Fruit fly (Drosophila melanogaster) whole organism, embryonic: ENCODE results near the gene CG2157.

Experiments used
- B-H1 ChIP-seq: fragments of 200-800 bp; sonication (Bioruptor generic); IDR thresholded peaks from 3 replicates; pipeline ENCODE4 v1.3.6; 2022; ENCODE audit warnings: missing biosample characterization, missing genetic modification characterization
- B-H2 ChIP-seq: fragments of 200-800 bp; sonication (Bioruptor generic); optimal IDR thresholded peaks from 2 replicates; lab custom pipeline; 2018; ENCODE audit warnings: missing biosample characterization, mild to moderate bottlenecking, missing genetic modification characterization
- CG10979 ChIP-seq: fragments of 200-800 bp; sonication (Bioruptor generic); optimal IDR thresholded peaks from 2 replicates; lab custom pipeline; 2018; ENCODE audit warnings: missing biosample characterization, mild to moderate bottlenecking, missing genetic modification characterization, moderate library complexity
- CG11085 ChIP-seq: fragments of 200-800 bp; sonication (Bioruptor generic); IDR thresholded peaks from 2 replicates; pipeline ENCODE4 v1.3.6; 2022; ENCODE audit warnings: missing biosample characterization, missing genetic modification characterization
- CG12236 ChIP-seq: fragments of 200-800 bp; sonication (Bioruptor generic); optimal IDR thresholded peaks from 2 replicates; lab custom pipeline; 2016; ENCODE audit warnings: missing biosample characterization, missing genetic modification characterization
- CG12659 ChIP-seq: fragments of 200-800 bp; sonication (Bioruptor generic); optimal IDR thresholded peaks from 3 replicates; lab custom pipeline; 2017; ENCODE audit warnings: mild to moderate bottlenecking, missing biosample characterization, missing genetic modification reagents, missing genetic modification characterization
- CG14050 ChIP-seq: fragments of 200-800 bp; sonication (Bioruptor generic); IDR thresholded peaks from 3 replicates; pipeline ENCODE4 v1.3.6; 2022; ENCODE audit warnings: missing biosample characterization, missing genetic modification characterization
- CG14710 ChIP-seq: fragments of 200-800 bp; sonication (Bioruptor generic); optimal IDR thresholded peaks from 3 replicates; lab custom pipeline; 2019; ENCODE audit warnings: missing biosample characterization, mild to moderate bottlenecking, missing genetic modification characterization, moderate library complexity
- CG15479 ChIP-seq: fragments of 200-800 bp; sonication (Bioruptor generic); optimal IDR thresholded peaks from 3 replicates; lab custom pipeline; 2019; ENCODE audit warnings: missing biosample characterization, mild to moderate bottlenecking, missing genetic modification characterization, moderate library complexity
- CG16863 ChIP-seq: fragments of 200-800 bp; sonication (Bioruptor generic); optimal IDR thresholded peaks from 3 replicates; lab custom pipeline; 2016; ENCODE audit warnings: missing biosample characterization, missing genetic modification characterization
- CG17186 ChIP-seq: fragments of 200-800 bp; sonication (Bioruptor generic); optimal IDR thresholded peaks from 3 replicates; lab custom pipeline; 2017; ENCODE audit warnings: missing biosample characterization, missing genetic modification reagents, missing genetic modification characterization
- CG17385 ChIP-seq: fragments of 200-800 bp; sonication (Bioruptor generic); optimal IDR thresholded peaks from 3 replicates; lab custom pipeline; 2018; ENCODE audit warnings: missing biosample characterization, mild to moderate bottlenecking, missing genetic modification characterization
- CG17829 ChIP-seq: fragments of 200-800 bp; optimal IDR thresholded peaks from 2 replicates; lab custom pipeline; 2019; ENCODE audit warnings: missing biosample characterization, mild to moderate bottlenecking, missing genetic modification characterization, moderate library complexity
- CG32772 ChIP-seq: fragments of 200-800 bp; sonication (Bioruptor generic); IDR thresholded peaks from 2 replicates; pipeline ENCODE4 v1.3.6; 2022; ENCODE audit warnings: missing biosample characterization, missing genetic modification characterization
- CG34376 ChIP-seq: fragments of 200-800 bp; sonication (Bioruptor generic); optimal IDR thresholded peaks from 2 replicates; lab custom pipeline; 2018; ENCODE audit warnings: missing biosample characterization, mild to moderate bottlenecking, missing genetic modification characterization
- CG3995 ChIP-seq: fragments of 200-800 bp; sonication (Bioruptor generic); optimal IDR thresholded peaks from 3 replicates; lab custom pipeline; 2016; ENCODE audit warnings: missing biosample characterization, missing genetic modification characterization
- CG4360 ChIP-seq: fragments of 200-800 bp; sonication (Bioruptor generic); IDR thresholded peaks from 2 replicates; pipeline ENCODE4 v1.3.6; 2022; ENCODE audit warnings: missing biosample characterization, missing genetic modification characterization
- CG4707 ChIP-seq: fragments of 200-800 bp; sonication (Bioruptor generic); optimal IDR thresholded peaks from 2 replicates; lab custom pipeline; 2018; ENCODE audit warnings: missing biosample characterization, mild to moderate bottlenecking, missing genetic modification characterization, moderate library complexity
- CG7271 ChIP-seq: fragments of 200-800 bp; sonication (Bioruptor generic); optimal IDR thresholded peaks from 2 replicates; lab custom pipeline; 2018; ENCODE audit warnings: missing biosample characterization, mild to moderate bottlenecking, missing genetic modification characterization, moderate library complexity
- CG7786 ChIP-seq: fragments of 200-800 bp; sonication (Bioruptor generic); optimal IDR thresholded peaks from 2 replicates; lab custom pipeline; 2016; ENCODE audit warnings: missing biosample characterization, missing genetic modification characterization
- CG8944 ChIP-seq: fragments of 200-800 bp; sonication (Bioruptor generic); optimal IDR thresholded peaks from 3 replicates; lab custom pipeline; 2016; ENCODE audit warnings: missing biosample characterization, missing genetic modification characterization
- CG9215 ChIP-seq: fragments of 200-800 bp; sonication (Bioruptor generic); IDR thresholded peaks from 2 replicates; pipeline ENCODE4 v1.3.6; 2022; ENCODE audit warnings: missing biosample characterization, missing genetic modification characterization
- D ChIP-seq, 2 experiments: fragments of 200-800 bp in 1 of 2; fragments of >200 bp in 1 of 2; sonication (Bioruptor generic) in 1 of 2; optimal IDR thresholded peaks; 2 replicates in 1 of 2; 3 replicates in 1 of 2; lab custom pipeline; 2017; ENCODE audit warnings: mild to moderate bottlenecking in 1 of 2, missing biosample characterization in 1 of 2, missing genetic modification characterization in 1 of 2, missing genetic modification reagents in 1 of 2
- D19B ChIP-seq: fragments of 200-800 bp; sonication (Bioruptor generic); optimal IDR thresholded peaks from 2 replicates; lab custom pipeline; 2017; ENCODE audit warnings: missing biosample characterization, mild to moderate bottlenecking, missing genetic modification characterization
- ERR ChIP-seq: fragments of 200-800 bp; sonication (Bioruptor generic); optimal IDR thresholded peaks from 2 replicates; lab custom pipeline; 2016; ENCODE audit warnings: missing biosample characterization, missing genetic modification characterization
- Elba2 ChIP-seq: fragments of 200-800 bp; sonication (Bioruptor generic); optimal IDR thresholded peaks from 3 replicates; lab custom pipeline; 2016; ENCODE audit warnings: missing biosample characterization, missing genetic modification characterization
- Gug ChIP-seq: fragments of 200-800 bp; sonication (Bioruptor generic); IDR thresholded peaks from 4 replicates; pipeline ENCODE4 v1.3.6; 2022; ENCODE audit warnings: missing biosample characterization, missing genetic modification characterization
- HLH54F ChIP-seq: fragments of 200-800 bp; sonication (Bioruptor generic); optimal IDR thresholded peaks from 3 replicates; lab custom pipeline; 2016; ENCODE audit warnings: missing biosample characterization, missing genetic modification characterization
- MTF-1 ChIP-seq: fragments of 200-800 bp; sonication (Bioruptor generic); optimal IDR thresholded peaks from 2 replicates; lab custom pipeline; 2018; ENCODE audit warnings: missing biosample characterization, mild to moderate bottlenecking, missing genetic modification characterization, borderline replicate concordance
- Med ChIP-seq: fragments of 200-800 bp; sonication (Bioruptor generic); peaks from one replicate; lab custom pipeline; 2016; ENCODE audit warnings: missing biosample characterization, missing genetic modification characterization, mild to moderate bottlenecking, inconsistent platforms, moderate library complexity
- Mes4 ChIP-seq: fragments of 200-800 bp; sonication (Bioruptor generic); optimal IDR thresholded peaks from 2 replicates; lab custom pipeline; 2016; ENCODE audit warnings: missing biosample characterization, missing genetic modification characterization
- Myb ChIP-seq: fragments of 200-800 bp; sonication (Bioruptor generic); optimal IDR thresholded peaks from 2 replicates; lab custom pipeline; 2016; ENCODE audit warnings: missing biosample characterization, missing genetic modification characterization
- Nf-YC ChIP-seq: fragments of 200-800 bp; optimal IDR thresholded peaks from 3 replicates; lab custom pipeline; 2019; ENCODE audit warnings: missing biosample characterization, mild to moderate bottlenecking, missing genetic modification characterization, moderate library complexity
- Oli ChIP-seq: fragments of 200-800 bp; sonication (Bioruptor generic); optimal IDR thresholded peaks from 2 replicates; lab custom pipeline; 2018; ENCODE audit warnings: missing biosample characterization, mild to moderate bottlenecking, missing genetic modification characterization, moderate library complexity
- Sry-δ ChIP-seq: fragments of 200-800 bp; sonication (Bioruptor generic); optimal IDR thresholded peaks from 2 replicates; lab custom pipeline; 2016; ENCODE audit warnings: missing biosample characterization, missing genetic modification characterization
- Ssrp ChIP-seq: fragments of 200-800 bp; sonication (Bioruptor generic); optimal IDR thresholded peaks from 2 replicates; lab custom pipeline; 2018; ENCODE audit warnings: missing biosample characterization, mild to moderate bottlenecking, missing genetic modification characterization, moderate library complexity
- Taf1 ChIP-seq: fragments of 200-800 bp; sonication (Bioruptor generic); IDR thresholded peaks from 2 replicates; pipeline ENCODE4 v1.3.6; 2022; ENCODE audit warnings: missing biosample characterization, missing genetic modification characterization
- amos ChIP-seq: fragments of 200-800 bp; sonication (Bioruptor generic); IDR thresholded peaks from 2 replicates; pipeline ENCODE4 v1.3.6; 2022; ENCODE audit warnings: missing biosample characterization, missing genetic modification characterization; ENCODE audit not compliant: partially characterized antibody
- az2 ChIP-seq: fragments of 200-800 bp; sonication (Bioruptor generic); optimal IDR thresholded peaks from 3 replicates; lab custom pipeline; 2016; ENCODE audit warnings: missing biosample characterization, missing genetic modification characterization
- chinmo ChIP-seq: fragments of 200-800 bp; sonication (Bioruptor generic); IDR thresholded peaks from 4 replicates; pipeline ENCODE4 v1.3.6; 2022; ENCODE audit warnings: missing biosample characterization, missing genetic modification characterization; ENCODE audit not compliant: partially characterized antibody
- esg ChIP-seq: fragments of 200-800 bp; sonication (Bioruptor generic); conservative IDR thresholded peaks from 2 replicates; pipeline ENCODE4 v1.3.6; 2022; ENCODE audit warnings: missing biosample characterization, missing genetic modification characterization
- gem ChIP-seq: fragments of 200-800 bp; sonication (Bioruptor generic); optimal IDR thresholded peaks from 2 replicates; lab custom pipeline; 2019; ENCODE audit warnings: missing biosample characterization, mild to moderate bottlenecking, missing genetic modification characterization, moderate library complexity
- gt ChIP-seq: fragments of 200-800 bp; sonication (Bioruptor generic); IDR thresholded peaks from 2 replicates; pipeline ENCODE4 v1.3.6; 2022; ENCODE audit warnings: missing biosample characterization, missing genetic modification characterization
- kni ChIP-seq: fragments of 200-800 bp; sonication (Bioruptor generic); optimal IDR thresholded peaks from 3 replicates; lab custom pipeline; 2017; ENCODE audit warnings: mild to moderate bottlenecking, missing biosample characterization, missing genetic modification reagents, missing genetic modification characterization
- maf-S ChIP-seq: fragments of 200-800 bp; sonication (Bioruptor generic); optimal IDR thresholded peaks from 2 replicates; lab custom pipeline; 2016; ENCODE audit warnings: missing biosample characterization, missing genetic modification characterization
- p53 ChIP-seq: fragments of 200-800 bp; sonication (Bioruptor generic); optimal IDR thresholded peaks from 2 replicates; lab custom pipeline; 2016; ENCODE audit warnings: missing biosample characterization, missing genetic modification characterization
- ranshi ChIP-seq: fragments of 200-800 bp; sonication (Bioruptor generic); IDR thresholded peaks from 2 replicates; pipeline ENCODE4 v1.3.6; 2022; ENCODE audit warnings: missing biosample characterization, missing genetic modification characterization
- sr ChIP-seq: fragments of 200-800 bp; sonication (Bioruptor generic); IDR thresholded peaks from 3 replicates; pipeline ENCODE4 v1.3.6; 2022; ENCODE audit warnings: missing biosample characterization, missing genetic modification characterization
- tap ChIP-seq: fragments of 200-800 bp; optimal IDR thresholded peaks from 3 replicates; lab custom pipeline; 2019; ENCODE audit warnings: missing biosample characterization, mild to moderate bottlenecking, missing genetic modification characterization, moderate library complexity
- wek ChIP-seq: fragments of 200-800 bp; sonication (Bioruptor generic); optimal IDR thresholded peaks from 3 replicates; lab custom pipeline; 2018; ENCODE audit warnings: missing biosample characterization, mild to moderate bottlenecking, missing genetic modification characterization, moderate library complexity
- zf30C ChIP-seq: fragments of 200-800 bp; sonication (Bioruptor generic); optimal IDR thresholded peaks from 3 replicates; lab custom pipeline; 2018; ENCODE audit warnings: missing biosample characterization, mild to moderate bottlenecking, missing genetic modification characterization

Gene CG2157

DNA sequence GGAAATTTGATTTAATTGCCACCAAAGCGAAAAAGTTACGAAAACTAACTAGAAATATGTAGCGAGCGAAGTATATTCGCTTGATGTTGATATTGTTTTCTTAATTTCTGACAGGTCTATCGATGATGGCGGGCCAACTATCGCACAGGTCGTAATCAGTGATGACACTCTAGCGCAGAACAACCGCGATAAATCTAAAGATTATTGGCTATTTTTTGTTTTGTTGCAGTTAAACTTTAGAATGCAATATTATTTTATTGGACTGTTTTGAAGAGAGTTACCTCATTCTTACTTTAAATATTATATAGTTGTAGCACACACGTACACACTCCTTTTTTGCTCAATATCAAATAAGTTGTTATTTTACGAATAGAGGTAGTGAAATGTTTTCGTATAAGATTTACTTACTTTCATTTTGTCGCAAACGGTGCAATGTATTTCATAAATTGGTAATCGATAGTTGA lies 22.1 kb upstream of the CG2157 start, which contains the start of gene sbr (continued):
- TF ChIP-seq wek (GFP tag; lab: Kevin White, UChicago) (no peak), CG17829 (tag; lab: Kevin White, UChicago) (peak; percentile 13), maf-S (GFP tag; lab: Kevin White, UChicago) (no peak), Myb (GFP tag; lab: Kevin White, UChicago) (peak; percentile 1), CG3995 (GFP tag; lab: Kevin White, UChicago) (peak; percentile 65), Oli (tag; lab: Kevin White, UChicago) (no peak), CG4360 (GFP tag; lab: Robert Waterston, UW) (no peak), esg (GFP tag; lab: Robert Waterston, UW) (no peak), az2 (no peak), HLH54F (GFP tag; lab: Kevin White, UChicago) (no peak), CG12659 (GFP tag; lab: Kevin White, UChicago) (peak; percentile 37), MTF-1 (GFP tag; lab: Kevin White, UChicago) (no peak), D19B (GFP tag; lab: Kevin White, UChicago) (no peak), p53 (no peak), CG8944 (GFP tag; lab: Kevin White, UChicago) (no peak), sr (no peak), CG34376 (GFP tag; lab: Kevin White, UChicago) (no peak), ranshi (GFP tag; lab: Robert Waterston, UW) (no peak), B-H1 (GFP tag; lab: Robert Waterston, UW) (no peak), CG17186 (peak; percentile 12), CG14710 (tag; lab: Kevin White, UChicago) (peak; percentile 52), Gug (GFP tag; lab: Robert Waterston, UW) (no peak), gt (GFP tag; lab: Robert Waterston, UW) (no peak), chinmo (GFP tag; lab: Robert Waterston, UW) (peak; percentile 71; the same call in 1 of the 4 replicates), CG16863 (GFP tag; lab: Kevin White, UChicago) (no peak), CG7271 (tag; lab: Kevin White, UChicago) (no peak), Ssrp (no peak), D (optimal IDR thresholded peaks at IDR 0.05; lab: Kevin White, UChicago) (no peak), D (GFP tag; optimal IDR thresholded peaks at IDR 0.05; lab: Kevin White, UChicago) (no peak), CG4707 (no peak), CG11085 (GFP tag; lab: Robert Waterston, UW) (no peak), CG17385 (GFP tag; lab: Kevin White, UChicago) (no peak), Nf-YC (tag; lab: Kevin White, UChicago) (no peak), zf30C (GFP tag; lab: Kevin White, UChicago) (no peak), CG7786 (GFP tag; lab: Kevin White, UChicago) (peak; percentile 2), CG12236 (GFP tag; lab: Kevin White, UChicago) (no peak), CG32772 (GFP tag; lab: Robert Waterston, UW) (no peak), ERR (GFP tag; lab: Kevin White, UChicago) (no peak), CG10979 (no peak), CG9215 (GFP tag; lab: Robert Waterston, UW) (no peak), Taf1 (no peak), Elba2 (GFP tag; lab: Kevin White, UChicago) (no peak), CG15479 (peak; percentile 18), Med (GFP tag; lab: Kevin White, UChicago) (peak; percentile 38), kni (GFP tag; lab: Kevin White, UChicago) (no peak), B-H2 (GFP tag; lab: Kevin White, UChicago) (peak; percentile 10), gem (tag; lab: Kevin White, UChicago) (no peak), Sry-δ (peak; percentile 80), tap (tag; lab: Kevin White, UChicago) (no peak), Mes4 (GFP tag; lab: Kevin White, UChicago) (no peak), CG14050 (GFP tag; lab: Robert Waterston, UW) (no peak), amos (GFP tag; lab: Robert Waterston, UW) (peak; percentile 78)
